Worm (Caenorhabditis elegans) whole organism, young adult: Measurements from ENCODE around the gene srj-5.

Experiments
- F10E7.11 ChIP-seq: sonication (generic microtip); optimal IDR thresholded peaks from 2 replicates; lab custom pipeline; 2017; ENCODE audit warnings: mild to moderate bottlenecking, missing genetic modification characterization, moderate library complexity, missing compliant biosample characterization
- F52B5.7 ChIP-seq: sonication (generic microtip); optimal IDR thresholded peaks from 2 replicates; lab custom pipeline; 2016; ENCODE audit warnings: mild to moderate bottlenecking, missing genetic modification characterization, missing compliant biosample characterization
- F55B11.4 ChIP-seq: sonication (generic microtip); optimal IDR thresholded peaks from 2 replicates; lab custom pipeline; 2016; ENCODE audit warnings: missing compliant biosample characterization, missing genetic modification characterization, borderline replicate concordance; ENCODE audit not compliant: insufficient read depth
- Y53G8AR.9 ChIP-seq: fragments of 200-800 bp; sonication (Bioruptor generic); conservative IDR thresholded peaks from 2 replicates; pipeline ENCODE4 v1.3.6; 2022; ENCODE audit warnings: missing genetic modification reagents, missing genetic modification characterization, missing compliant biosample characterization
- Y79H2A.3 ChIP-seq: fragments of 200-800 bp; sonication (Bioruptor generic); conservative IDR thresholded peaks from 2 replicates; pipeline ENCODE4 v1.3.6; 2022; ENCODE audit warnings: missing genetic modification reagents, missing genetic modification characterization, missing compliant biosample characterization
- ZK185.1 ChIP-seq: sonication (generic microtip); optimal IDR thresholded peaks from 2 replicates; lab custom pipeline; 2016; ENCODE audit warnings: mild to moderate bottlenecking, missing genetic modification characterization, missing compliant biosample characterization; ENCODE audit not compliant: poor library complexity, severe bottlenecking
- atf-7 ChIP-seq: sonication (generic microtip); optimal IDR thresholded peaks from 2 replicates; lab custom pipeline; 2017; ENCODE audit warnings: mild to moderate bottlenecking, missing genetic modification characterization, missing compliant biosample characterization
- ccch-3 ChIP-seq: fragments of 200-800 bp; sonication (Bioruptor generic); optimal IDR thresholded peaks from 2 replicates; lab custom pipeline; 2018; ENCODE audit warnings: mild to moderate bottlenecking, missing genetic modification characterization, missing compliant biosample characterization
- ceh-40 ChIP-seq: fragments of 200-800 bp; sonication (Bioruptor generic); IDR thresholded peaks from 2 replicates; pipeline ENCODE4 v1.3.6; 2022; ENCODE audit warnings: missing genetic modification characterization, missing compliant biosample characterization
- egl-18 ChIP-seq: fragments of 200-800 bp; sonication (Bioruptor generic); IDR thresholded peaks from 2 replicates; pipeline ENCODE4 v1.3.6; 2022; ENCODE audit warnings: missing genetic modification reagents, missing genetic modification characterization, missing compliant biosample characterization
- egrh-3 ChIP-seq: fragments of 200-800 bp; sonication (Bioruptor generic); IDR thresholded peaks from 2 replicates; pipeline ENCODE4 v1.3.6; 2022; ENCODE audit warnings: missing genetic modification reagents, missing genetic modification characterization, missing compliant biosample characterization
- ekl-4 ChIP-seq: fragments of 200-800 bp; sonication (Bioruptor generic); IDR thresholded peaks from 2 replicates; pipeline ENCODE4 v1.3.6; 2022; ENCODE audit warnings: missing genetic modification reagents, missing genetic modification characterization, missing compliant biosample characterization
- hlh-12 ChIP-seq: sonication (generic microtip); optimal IDR thresholded peaks from 2 replicates; lab custom pipeline; 2016; ENCODE audit warnings: missing genetic modification characterization, missing compliant biosample characterization
- hsf-1 ChIP-seq: fragments of 200-800 bp; sonication (Bioruptor generic); IDR thresholded peaks from 2 replicates; pipeline ENCODE4 v1.3.6; 2022; ENCODE audit warnings: missing genetic modification reagents, missing genetic modification characterization, missing compliant biosample characterization
- let-526 ChIP-seq: fragments of 200-800 bp; sonication (Bioruptor generic); IDR thresholded peaks from 2 replicates; pipeline ENCODE4 v1.3.6; 2022; ENCODE audit warnings: missing genetic modification reagents, missing genetic modification characterization, missing compliant biosample characterization
- lin-40 ChIP-seq: sonication (generic microtip); optimal IDR thresholded peaks from 2 replicates; lab custom pipeline; 2016; ENCODE audit warnings: missing genetic modification characterization, mild to moderate bottlenecking, missing compliant biosample characterization, missing genotype, missing genetic modification reagents
- mcd-1 ChIP-seq: fragments of 200-800 bp; sonication (Bioruptor generic); IDR thresholded peaks from 2 replicates; pipeline ENCODE4 v1.3.6; 2022; ENCODE audit warnings: missing genetic modification reagents, missing genetic modification characterization, missing compliant biosample characterization
- nfya-1 ChIP-seq: sonication (generic microtip); optimal IDR thresholded peaks from 2 replicates; lab custom pipeline; 2017; ENCODE audit warnings: antibody characterized with exemption, missing compliant biosample characterization, missing genetic modification characterization, borderline replicate concordance; ENCODE audit not compliant: insufficient read depth
- nfyb-1 ChIP-seq: fragments of 200-800 bp; sonication (Bioruptor generic); IDR thresholded peaks from 2 replicates; pipeline ENCODE4 v1.3.6; 2022; ENCODE audit warnings: missing genetic modification reagents, missing genetic modification characterization, missing compliant biosample characterization
- pbrm-1 ChIP-seq: fragments of 200-800 bp; sonication (Bioruptor generic); IDR thresholded peaks from 2 replicates; pipeline ENCODE4 v1.3.6; 2022; ENCODE audit warnings: missing genetic modification reagents, missing genetic modification characterization, missing compliant biosample characterization
- pha-4 ChIP-seq: fragments of 150-350 bp; sonication (generic microtip); optimal IDR thresholded peaks from 2 replicates; lab custom pipeline; 2014; ENCODE audit warnings: missing biosample characterization, missing genetic modification reagents, missing genetic modification characterization
- rec-8 ChIP-seq, 2 experiments: sonication (generic microtip); optimal IDR thresholded peaks; 2 replicates each; lab custom pipeline; 2016; ENCODE audit warnings: mild to moderate bottlenecking in 2 of 2, missing genetic modification characterization in 2 of 2, missing genetic modification reagents in 2 of 2, missing genotype in 2 of 2, missing biosample characterization in 1 of 2, missing compliant biosample characterization in 1 of 2, moderate library complexity in 1 of 2
- sea-2 ChIP-seq: fragments of 200-800 bp; sonication (Bioruptor generic); IDR thresholded peaks from 2 replicates; pipeline ENCODE4 v1.3.6; 2022; ENCODE audit warnings: missing genetic modification characterization, missing compliant biosample characterization
- snpc-1.3 ChIP-seq: sonication (generic microtip); optimal IDR thresholded peaks from 2 replicates; lab custom pipeline; 2017; ENCODE audit warnings: missing genetic modification characterization, mild to moderate bottlenecking, missing compliant biosample characterization, antibody characterized with exemption, moderate library complexity, missing genotype, missing genetic modification reagents; ENCODE audit not compliant: insufficient read depth
- snpc-3.4 ChIP-seq: sonication (generic microtip); optimal IDR thresholded peaks from 2 replicates; lab custom pipeline; 2017; ENCODE audit warnings: missing genetic modification characterization, mild to moderate bottlenecking, missing compliant biosample characterization, antibody characterized with exemption, moderate library complexity, missing genotype, missing genetic modification reagents
- snpc-4 ChIP-seq, 5 experiments: fragments of 150-350 bp in 1 of 5; sonication (generic microtip) in 4 of 5; optimal IDR thresholded peaks; 2 replicates each; lab custom pipeline; 2014 to 2018; ENCODE audit warnings: missing genetic modification characterization in 5 of 5, missing biosample characterization in 3 of 5, antibody characterized with exemption in 2 of 5, mild to moderate bottlenecking in 2 of 5, missing compliant biosample characterization in 2 of 5, missing genotype in 2 of 5, moderate library complexity in 2 of 5, missing genetic modification reagents in 1 of 5
- somi-1 ChIP-seq: fragments of 200-800 bp; sonication (Bioruptor generic); optimal IDR thresholded peaks from 2 replicates; lab custom pipeline; 2018; ENCODE audit warnings: mild to moderate bottlenecking, missing genetic modification characterization, missing compliant biosample characterization
- sptf-2 ChIP-seq: fragments of 200-800 bp; sonication (Bioruptor generic); optimal IDR thresholded peaks from 2 replicates; lab custom pipeline; 2018; ENCODE audit warnings: mild to moderate bottlenecking, missing genetic modification characterization, missing compliant biosample characterization
- tbp1 ChIP-seq: fragments of 200-800 bp; sonication (Bioruptor generic); optimal IDR thresholded peaks from 2 replicates; lab custom pipeline; 2018; ENCODE audit warnings: mild to moderate bottlenecking, missing genetic modification characterization, missing compliant biosample characterization
- tbx-9 ChIP-seq: sonication (generic microtip); optimal IDR thresholded peaks from 2 replicates; lab custom pipeline; 2016; ENCODE audit warnings: borderline replicate concordance, missing genetic modification characterization, inconsistent platforms, missing compliant biosample characterization
- unc-130 ChIP-seq: sonication (generic microtip); optimal IDR thresholded peaks from 2 replicates; lab custom pipeline; 2016; ENCODE audit warnings: missing genetic modification reagents, missing genetic modification characterization, missing compliant biosample characterization
- zfh-2 ChIP-seq: fragments of 200-800 bp; sonication (Bioruptor generic); conservative IDR thresholded peaks from 2 replicates; pipeline ENCODE4 v1.3.6; 2022; ENCODE audit warnings: missing genetic modification reagents, missing genetic modification characterization, missing compliant biosample characterization
- zim-3 ChIP-seq: sonication (generic microtip); optimal IDR thresholded peaks from 2 replicates; lab custom pipeline; 2017; ENCODE audit warnings: mild to moderate bottlenecking, missing genetic modification characterization, moderate library complexity, missing compliant biosample characterization
- ztf-25 ChIP-seq: fragments of 200-800 bp; sonication (Bioruptor generic); IDR thresholded peaks from 2 replicates; pipeline ENCODE4 v1.3.6; 2022; ENCODE audit warnings: missing genetic modification reagents, missing genetic modification characterization, missing compliant biosample characterization

The srj-5 gene

ce11 chrV:694625-695024 is 41.8 kb upstream of the srj-5 start, which contains the start of gene srj-53:
Gene srj-53 (minus strand): TSS chrV:694725.
- TF ChIP-seq rec-8 (tag; optimal IDR thresholded peaks at IDR 0.05; lab: Kevin White, UChicago) (no peak), atf-7 (tag; lab: Kevin White, UChicago) (no peak), pha-4 (no peak), tbx-9 (tag; lab: Kevin White, UChicago) (no peak), tbp1 (GFP tag; lab: Kevin White, UChicago) (no peak), ztf-25 (GFP tag; lab: Robert Waterston, UW) (no peak), ekl-4 (GFP tag; lab: Robert Waterston, UW) (no peak), pbrm-1 (GFP tag; lab: Robert Waterston, UW) (no peak), ZK185.1 (no peak), sptf-2 (GFP tag; lab: Kevin White, UChicago) (no peak), lin-40 (tag; lab: Kevin White, UChicago) (no peak), nfya-1 (no peak), egl-18 (GFP tag; lab: Robert Waterston, UW) (no peak), sea-2 (GFP tag; lab: Robert Waterston, UW) (no peak), F55B11.4 (tag; lab: Kevin White, UChicago) (no peak), somi-1 (GFP tag; lab: Kevin White, UChicago) (no peak), F10E7.11 (tag; lab: Kevin White, UChicago) (no peak), ccch-3 (GFP tag; lab: Kevin White, UChicago) (no peak), snpc-3.4 (tag; lab: Kevin White, UChicago) (no peak), snpc-4 (GFP tag; optimal IDR thresholded peaks at IDR 0.05; lab: Kevin White, UChicago) (no peak), snpc-4 (tag; optimal IDR thresholded peaks at IDR 0.05; lab: Kevin White, UChicago) (no peak)

ce11 chrV:692720-693422 is 40.0 kb upstream of the srj-5 start, which contains the start of gene srx-4:
Gene srx-4 (minus strand): TSS chrV:692770.
- TF ChIP-seq hsf-1 (no peak), nfyb-1 (GFP tag; lab: Robert Waterston, UW) (no peak), zim-3 (no peak), unc-130 (GFP tag; lab: Kevin White, UChicago) (no peak), mcd-1 (GFP tag; lab: Robert Waterston, UW) (no peak), Y79H2A.3 (no peak)

- TF ChIP-seq snpc-1.3 (no peak), ceh-40 (GFP tag; lab: Robert Waterston, UW) (no peak), let-526 (GFP tag; lab: Robert Waterston, UW) (no peak), zfh-2 (peak; percentile 70), F52B5.7 (no peak), snpc-4 (GFP tag; optimal IDR thresholded peaks at IDR 0.05; lab: Kevin White, UChicago) (no peak), snpc-4 (tag; optimal IDR thresholded peaks at IDR 0.05; lab: Kevin White, UChicago) (no peak), egrh-3 (GFP tag; lab: Robert Waterston, UW) (peak; percentile 46; the same call in 1 of the 2 replicates), Y53G8AR.9 (GFP tag; lab: Robert Waterston, UW) (no peak), hlh-12 (no peak)
Observed at ce11 chrV:689538-689937, 36.7 kb upstream of the srj-5 start.
